Worm (Caenorhabditis elegans) whole organism, L2 larva: Measurements from ENCODE around the gene clp-6.

Experiments used
- F13H6.1 ChIP-seq: sonication (generic microtip); optimal IDR thresholded peaks from 2 replicates; lab custom pipeline; 2016; ENCODE audit warnings: missing genetic modification characterization, missing compliant biosample characterization
- ceh-82 ChIP-seq: fragments of 150-350 bp; optimal IDR thresholded peaks from 2 replicates; lab custom pipeline; 2014; ENCODE audit warnings: missing biosample characterization, missing genetic modification characterization
- egl-27 ChIP-seq: sonication (generic microtip); optimal IDR thresholded peaks from 3 replicates; lab custom pipeline; 2017; ENCODE audit warnings: missing biosample characterization, missing genetic modification reagents, missing genetic modification characterization
- fos-1 ChIP-seq: fragments of 150-350 bp; optimal IDR thresholded peaks from 2 replicates; lab custom pipeline; 2014; ENCODE audit warnings: missing biosample characterization, missing genetic modification characterization
- lin-39 ChIP-seq: fragments of 150-350 bp; optimal IDR thresholded peaks from 2 replicates; lab custom pipeline; 2014; ENCODE audit warnings: missing biosample characterization, missing genetic modification reagents, missing genetic modification characterization
- mab-5 ChIP-seq: fragments of 150-350 bp; optimal IDR thresholded peaks from 2 replicates; lab custom pipeline; 2014; ENCODE audit warnings: missing biosample characterization, missing genetic modification characterization
- skn-1 ChIP-seq: sonication (generic microtip); optimal IDR thresholded peaks from 2 replicates; lab custom pipeline; 2017; ENCODE audit warnings: missing biosample characterization, missing genetic modification characterization
- snpc-4 ChIP-seq: fragments of 150-350 bp; optimal IDR thresholded peaks from 2 replicates; lab custom pipeline; 2014; ENCODE audit warnings: missing biosample characterization, missing genetic modification characterization

ce11 chrIV:1455006-1455405 lies 20.2 kb upstream of the clp-6 start:
- TF ChIP-seq ceh-82 (tag; lab: Kevin White, UChicago) (no peak), fos-1 (peak; percentile 87), egl-27 (no peak), snpc-4 (tag; lab: Kevin White, UChicago) (no peak), skn-1 (tag; lab: Kevin White, UChicago) (no peak), mab-5 (tag; lab: Kevin White, UChicago) (no peak), F13H6.1 (peak; percentile 41), lin-39 (tag; lab: Kevin White, UChicago) (no peak)
